Fruit fly (Drosophila melanogaster): ENCODE results near the gene CG13893.

- no peak for TF ChIP-seq CG10348 (GFP tag; IDR thresholded peaks at IDR 0.05)
- TF ChIP-seq rn (GFP tag; IDR thresholded peaks at IDR 0.05) = no peak
- TF ChIP-seq EcR (GFP tag; optimal IDR thresholded peaks at IDR 0.05) = no peak
- TF ChIP-seq CG4496 (GFP tag; IDR thresholded peaks at IDR 0.05) = no peak
- TF ChIP-seq fd96Ca (GFP tag; IDR thresholded peaks at IDR 0.05) = no peak
- no peak for TF ChIP-seq Pif1A (GFP tag; optimal IDR thresholded peaks at IDR 0.05)
- TF ChIP-seq CG8159 (tag; optimal IDR thresholded peaks at IDR 0.05) = no peak
- no peak for TF ChIP-seq CG12605 (GFP tag; IDR thresholded peaks at IDR 0.05)
Observed at dm6 chr3L:649025-649769, 45.4 kb upstream of the CG13893 start.
